Fruit fly (Drosophila melanogaster) whole organism, embryonic: ENCODE measurements around the gene Nelf-E.

ENCODE experiments used
- Adf1 ChIP-seq: fragments of 200-800 bp; sonication (Bioruptor generic); IDR thresholded peaks from 2 replicates; pipeline ENCODE4 v1.3.6; 2022; ENCODE audit warnings: missing biosample characterization, missing genetic modification characterization
- Blimp-1 ChIP-seq: fragments of 200-800 bp; sonication (Bioruptor generic); optimal IDR thresholded peaks from 3 replicates; lab custom pipeline; 2018; ENCODE audit warnings: missing biosample characterization, missing genetic modification characterization, mild to moderate bottlenecking, moderate library complexity, missing genetic modification reagents
- CG11456 ChIP-seq: fragments of 200-800 bp; sonication (Bioruptor generic); IDR thresholded peaks from 3 replicates; pipeline ENCODE4 v1.3.6; 2022; ENCODE audit warnings: missing biosample characterization, missing genetic modification characterization
- CG11696 ChIP-seq: fragments of 200-800 bp; sonication (Bioruptor generic); IDR thresholded peaks from 2 replicates; pipeline ENCODE4 v1.3.6; 2022; ENCODE audit warnings: missing biosample characterization, missing genetic modification characterization
- CG12104 ChIP-seq: fragments of 200-800 bp; sonication (Bioruptor generic); optimal IDR thresholded peaks from 3 replicates; lab custom pipeline; 2016; ENCODE audit warnings: missing biosample characterization, missing genetic modification characterization
- CG17359 ChIP-seq: fragments of 200-800 bp; sonication (Bioruptor generic); optimal IDR thresholded peaks from 3 replicates; lab custom pipeline; 2018; ENCODE audit warnings: missing biosample characterization, mild to moderate bottlenecking, missing genetic modification characterization, moderate library complexity
- CG17385 ChIP-seq: fragments of 200-800 bp; sonication (Bioruptor generic); optimal IDR thresholded peaks from 3 replicates; lab custom pipeline; 2018; ENCODE audit warnings: missing biosample characterization, mild to moderate bottlenecking, missing genetic modification characterization
- CG17802 ChIP-seq: fragments of 200-800 bp; sonication (Bioruptor generic); optimal IDR thresholded peaks from 2 replicates; lab custom pipeline; 2018; ENCODE audit warnings: missing biosample characterization, mild to moderate bottlenecking, missing genetic modification characterization, moderate library complexity
- CG34422 ChIP-seq: fragments of 200-800 bp; sonication (Bioruptor generic); IDR thresholded peaks from 3 replicates; pipeline ENCODE4 v1.3.6; 2022; ENCODE audit warnings: missing biosample characterization, missing genetic modification characterization
- CG3847 ChIP-seq: fragments of 200-800 bp; sonication (Bioruptor generic); IDR thresholded peaks from 2 replicates; pipeline ENCODE4 v1.3.6; 2022; ENCODE audit warnings: missing biosample characterization, missing genetic modification characterization
- CG4730 ChIP-seq: fragments of 200-800 bp; sonication (Bioruptor generic); IDR thresholded peaks from 2 replicates; pipeline ENCODE4 v1.3.6; 2022; ENCODE audit warnings: missing biosample characterization, missing genetic modification characterization
- CG6854 ChIP-seq: fragments of 200-800 bp; sonication (Bioruptor generic); optimal IDR thresholded peaks from 3 replicates; lab custom pipeline; 2017; ENCODE audit warnings: missing biosample characterization, mild to moderate bottlenecking, missing genetic modification characterization
- CG7987 ChIP-seq: fragments of 200-800 bp; sonication (Bioruptor generic); optimal IDR thresholded peaks from 2 replicates; lab custom pipeline; 2018; ENCODE audit warnings: missing biosample characterization, mild to moderate bottlenecking, missing genetic modification characterization, moderate library complexity
- CG8089 ChIP-seq: fragments of 200-800 bp; sonication (Bioruptor generic); optimal IDR thresholded peaks from 3 replicates; lab custom pipeline; 2016; ENCODE audit warnings: missing biosample characterization, missing genetic modification characterization
- Dip3 ChIP-seq: fragments of 200-800 bp; sonication (Bioruptor generic); optimal IDR thresholded peaks from 3 replicates; lab custom pipeline; 2016; ENCODE audit warnings: missing biosample characterization, missing genetic modification characterization
- Doc2 ChIP-seq: fragments of 200-800 bp; sonication (Bioruptor generic); IDR thresholded peaks from 2 replicates; pipeline ENCODE4 v1.3.6; 2022; ENCODE audit warnings: missing biosample characterization, missing genetic modification characterization
- Ets97D ChIP-seq: fragments of 200-800 bp; sonication (Bioruptor generic); optimal IDR thresholded peaks from 3 replicates; lab custom pipeline; 2016; ENCODE audit warnings: missing biosample characterization, missing genetic modification characterization
- Fer1 ChIP-seq: fragments of 200-800 bp; sonication (Bioruptor generic); optimal IDR thresholded peaks from 2 replicates; lab custom pipeline; 2017; ENCODE audit warnings: missing biosample characterization, mild to moderate bottlenecking, missing genetic modification characterization
- H2.0 ChIP-seq: fragments of 200-800 bp; sonication (Bioruptor generic); IDR thresholded peaks from 2 replicates; pipeline ENCODE4 v1.3.6; 2022; ENCODE audit warnings: missing biosample characterization, missing genetic modification characterization
- HHEX ChIP-seq: fragments of 200-800 bp; sonication (Bioruptor generic); optimal IDR thresholded peaks from 3 replicates; lab custom pipeline; 2017; ENCODE audit warnings: missing biosample characterization, mild to moderate bottlenecking, missing genetic modification characterization, missing genetic modification reagents
- Hand ChIP-seq: fragments of 200-800 bp; sonication (Bioruptor generic); optimal IDR thresholded peaks from 2 replicates; lab custom pipeline; 2017; ENCODE audit warnings: mild to moderate bottlenecking, missing biosample characterization, missing genetic modification reagents, missing genetic modification characterization
- Mes4 ChIP-seq: fragments of 200-800 bp; sonication (Bioruptor generic); optimal IDR thresholded peaks from 2 replicates; lab custom pipeline; 2016; ENCODE audit warnings: missing biosample characterization, missing genetic modification characterization
- Ravus ChIP-seq: fragments of 200-800 bp; sonication (Bioruptor generic); IDR thresholded peaks from 2 replicates; pipeline ENCODE4 v1.3.6; 2022; ENCODE audit warnings: missing biosample characterization, missing genetic modification characterization
- Sry-δ ChIP-seq: fragments of 200-800 bp; sonication (Bioruptor generic); optimal IDR thresholded peaks from 2 replicates; lab custom pipeline; 2016; ENCODE audit warnings: missing biosample characterization, missing genetic modification characterization
- Tbp ChIP-seq: fragments of >200 bp; optimal IDR thresholded peaks from 2 replicates; lab custom pipeline; 2018; ENCODE audit warnings: missing biosample characterization, missing genetic modification characterization
- bab2 ChIP-seq: fragments of 200-800 bp; sonication (Bioruptor generic); optimal IDR thresholded peaks from 2 replicates; lab custom pipeline; 2016; ENCODE audit warnings: missing biosample characterization, missing genetic modification characterization
- bbx ChIP-seq: fragments of 200-800 bp; sonication (Bioruptor generic); IDR thresholded peaks from 2 replicates; pipeline ENCODE4 v1.3.6; 2022; ENCODE audit warnings: missing biosample characterization, missing genetic modification characterization; ENCODE audit not compliant: partially characterized antibody
- bowl ChIP-seq: fragments of 200-800 bp; sonication (Bioruptor generic); IDR thresholded peaks from 2 replicates; pipeline ENCODE4 v1.3.6; 2022; ENCODE audit warnings: missing biosample characterization, missing genetic modification characterization
- bsh ChIP-seq, 2 experiments: fragments of 200-800 bp; sonication (Bioruptor generic); optimal IDR thresholded peaks; 2 replicates each; lab custom pipeline; 2017 to 2018; ENCODE audit warnings: mild to moderate bottlenecking in 2 of 2, missing biosample characterization in 2 of 2, missing genetic modification characterization in 2 of 2, moderate library complexity in 1 of 2
- ci ChIP-seq: fragments of 200-800 bp; sonication (Bioruptor generic); IDR thresholded peaks from 3 replicates; pipeline ENCODE4 v1.3.6; 2022; ENCODE audit warnings: missing biosample characterization, missing genetic modification characterization
- dan ChIP-seq: fragments of 200-800 bp; sonication (Bioruptor generic); IDR thresholded peaks from 2 replicates; pipeline ENCODE4 v1.3.6; 2022; ENCODE audit warnings: missing biosample characterization, missing genetic modification characterization
- dmrt11E ChIP-seq: fragments of 200-800 bp; sonication (Bioruptor generic); optimal IDR thresholded peaks from 3 replicates; lab custom pipeline; 2018; ENCODE audit warnings: missing biosample characterization, mild to moderate bottlenecking, missing genetic modification characterization, moderate library complexity
- dmrt99B ChIP-seq: fragments of 200-800 bp; sonication (Bioruptor generic); optimal IDR thresholded peaks from 2 replicates; lab custom pipeline; 2018; ENCODE audit warnings: missing biosample characterization, mild to moderate bottlenecking, missing genetic modification characterization, moderate library complexity
- dpn ChIP-seq, 2 experiments: fragments of 200-800 bp; sonication (Bioruptor generic); optimal IDR thresholded peaks; 3 replicates each; lab custom pipeline; 2016; ENCODE audit warnings: missing biosample characterization in 2 of 2, missing genetic modification characterization in 2 of 2
- lola ChIP-seq, 3 experiments: fragments of >200 bp in 2 of 3; fragments of 200-800 bp in 1 of 3; sonication (Bioruptor generic) in 1 of 3; optimal IDR thresholded peaks; 2 replicates each; lab custom pipeline; 2017 to 2019; ENCODE audit warnings: missing biosample characterization in 3 of 3, missing genetic modification characterization in 3 of 3, mild to moderate bottlenecking in 1 of 3, moderate library complexity in 1 of 3
- mam ChIP-seq: fragments of 200-800 bp; sonication (Bioruptor generic); optimal IDR thresholded peaks from 3 replicates; lab custom pipeline; 2016; ENCODE audit warnings: missing biosample characterization, missing genetic modification characterization
- mirr ChIP-seq: fragments of 200-800 bp; sonication (Bioruptor generic); optimal IDR thresholded peaks from 3 replicates; lab custom pipeline; 2018; ENCODE audit warnings: missing biosample characterization, mild to moderate bottlenecking, missing genetic modification characterization
- nerfin-2 ChIP-seq: fragments of 200-800 bp; sonication (Bioruptor generic); IDR thresholded peaks from 2 replicates; pipeline ENCODE4 v1.3.6; 2022; ENCODE audit warnings: missing biosample characterization, missing genetic modification characterization; ENCODE audit not compliant: partially characterized antibody
- nmo ChIP-seq: fragments of 200-800 bp; sonication (Bioruptor generic); optimal IDR thresholded peaks from 2 replicates; lab custom pipeline; 2018; ENCODE audit warnings: missing biosample characterization, mild to moderate bottlenecking, missing genetic modification characterization, moderate library complexity
- pfk ChIP-seq: fragments of 200-800 bp; sonication (Bioruptor generic); optimal IDR thresholded peaks from 2 replicates; lab custom pipeline; 2018; ENCODE audit warnings: missing biosample characterization, mild to moderate bottlenecking, missing genetic modification characterization, moderate library complexity
- pum ChIP-seq: fragments of 200-800 bp; sonication (Bioruptor generic); optimal IDR thresholded peaks from 2 replicates; lab custom pipeline; 2016; ENCODE audit warnings: missing biosample characterization, missing genetic modification characterization
- repo ChIP-seq: fragments of 200-800 bp; sonication (Bioruptor generic); optimal IDR thresholded peaks from 2 replicates; lab custom pipeline; 2016; ENCODE audit warnings: missing biosample characterization, missing genetic modification characterization
- sens-2 ChIP-seq: fragments of 200-800 bp; sonication (Bioruptor generic); IDR thresholded peaks from 2 replicates; pipeline ENCODE4 v1.3.6; 2022; ENCODE audit warnings: missing biosample characterization, missing genetic modification characterization
- so ChIP-seq: fragments of 200-800 bp; sonication (Bioruptor generic); IDR thresholded peaks from 3 replicates; pipeline ENCODE4 v1.3.6; 2022; ENCODE audit warnings: missing biosample characterization, missing genetic modification characterization
- sob ChIP-seq: fragments of 200-800 bp; sonication (Bioruptor generic); IDR thresholded peaks from 2 replicates; pipeline ENCODE4 v1.3.6; 2022; ENCODE audit warnings: missing biosample characterization, missing genetic modification characterization
- ssp ChIP-seq: fragments of 200-800 bp; sonication (Bioruptor generic); IDR thresholded peaks from 2 replicates; pipeline ENCODE4 v1.3.6; 2022; ENCODE audit warnings: missing biosample characterization, missing genetic modification characterization
- tna ChIP-seq: fragments of 200-800 bp; sonication (Bioruptor generic); IDR thresholded peaks from 2 replicates; pipeline ENCODE4 v1.3.6; 2022; ENCODE audit warnings: missing biosample characterization, missing genetic modification characterization; ENCODE audit not compliant: partially characterized antibody
- trh ChIP-seq: fragments of 200-800 bp; sonication (Bioruptor generic); optimal IDR thresholded peaks from 2 replicates; lab custom pipeline; 2016; ENCODE audit warnings: missing biosample characterization, missing genetic modification characterization
- ttk ChIP-seq: fragments of 200-800 bp; sonication (Bioruptor generic); IDR thresholded peaks from 2 replicates; pipeline ENCODE4 v2.1.2; 2022; ENCODE audit warnings: missing biosample characterization, missing genetic modification characterization

The Nelf-E gene

dm6 chr3L:8603880-8604692 is 3.4 kb upstream of the Nelf-E start, which contains the start of the genes CG5989 and CG6282 (continued):
- peak; percentile 67 for TF ChIP-seq Blimp-1 (GFP tag; lab: Kevin White, UChicago)
- no peak for TF ChIP-seq Doc2
- peak; percentile 2 for TF ChIP-seq Mes4 (GFP tag; lab: Kevin White, UChicago)
- no peak for TF ChIP-seq CG7987
- TF ChIP-seq Dip3 (GFP tag; lab: Kevin White, UChicago): peak; percentile 32
- no peak for TF ChIP-seq Ravus
- peak; percentile 31 for TF ChIP-seq dmrt11E (tag; lab: Kevin White, UChicago)
- TF ChIP-seq CG34422: peak; percentile 51; the same call in 1 of the 3 replicates
- no peak for TF ChIP-seq nerfin-2 (GFP tag; lab: Robert Waterston, UW)
- peak; percentile 63; the same call in 2 of the 3 replicates for TF ChIP-seq CG11456 (GFP tag; lab: Robert Waterston, UW)
- no peak for TF ChIP-seq bab2 (GFP tag; lab: Kevin White, UChicago)
- TF ChIP-seq tna (GFP tag; lab: Robert Waterston, UW): no peak
- no peak for TF ChIP-seq Fer1
- TF ChIP-seq HHEX (GFP tag; lab: Kevin White, UChicago): no peak
- no peak for TF ChIP-seq CG17359 (tag; lab: Kevin White, UChicago)
- peak in 1 of 2 experiments; percentile 56 for TF ChIP-seq bsh (GFP tag; optimal IDR thresholded peaks at IDR 0.05; lab: Kevin White, UChicago)
- TF ChIP-seq CG4730 (GFP tag; lab: Robert Waterston, UW): no peak
- TF ChIP-seq Hand (GFP tag; lab: Kevin White, UChicago): no peak
- peak; percentile 61 for TF ChIP-seq nmo
- TF ChIP-seq CG17802 (tag; lab: Kevin White, UChicago): no peak
- TF ChIP-seq mirr (GFP tag; lab: Kevin White, UChicago): peak; percentile 17
- TF ChIP-seq dmrt99B (tag; lab: Kevin White, UChicago): no peak
- no peak for TF ChIP-seq bbx (GFP tag; lab: Robert Waterston, UW)
- TF ChIP-seq ttk (GFP tag; lab: Robert Waterston, UW): peak; percentile 19; the same call in 1 of the 2 replicates
- peak; percentile 93 for TF ChIP-seq Sry-δ
- no peak for TF ChIP-seq CG12104 (GFP tag; lab: Kevin White, UChicago)
- peak; percentile 39 for TF ChIP-seq CG17385
- no peak for TF ChIP-seq CG6854 (GFP tag; lab: Kevin White, UChicago)
- peak; percentile 35; the same call in 2 of the 3 replicates for TF ChIP-seq ci (GFP tag; lab: Robert Waterston, UW)
- TF ChIP-seq ssp (GFP tag; lab: Robert Waterston, UW): no peak
- no peak for TF ChIP-seq CG8089 (GFP tag; lab: Kevin White, UChicago)
- no peak for TF ChIP-seq trh (GFP tag; lab: Kevin White, UChicago)
- peak; percentile 23; the same call in 1 of the 2 replicates for TF ChIP-seq sob (GFP tag; lab: Robert Waterston, UW)
- TF ChIP-seq sens-2 (GFP tag; lab: Robert Waterston, UW): no peak
- 0 out of 2 replicates have a peak, but pooled peaks have one; percentile 39 for TF ChIP-seq Adf1
- TF ChIP-seq bowl (GFP tag; lab: Robert Waterston, UW): no peak
- TF ChIP-seq lola (GFP tag; optimal IDR thresholded peaks at IDR 0.05; lab: Kevin White, UChicago): peak in 1 of 3 experiments; percentile 25
- no peak for TF ChIP-seq pum (GFP tag; lab: Kevin White, UChicago)
- 0 out of 2 replicates have a peak, but pooled peaks have one; percentile 26 for TF ChIP-seq CG3847 (GFP tag; lab: Robert Waterston, UW)
- no peak for TF ChIP-seq pfk (GFP tag; lab: Kevin White, UChicago)
- TF ChIP-seq CG11696 (GFP tag; lab: Robert Waterston, UW): no peak
- TF ChIP-seq so (GFP tag; lab: Robert Waterston, UW): no peak
- peak; percentile 57; the same call in 1 of the 2 replicates for TF ChIP-seq H2.0 (GFP tag; lab: Robert Waterston, UW)
- TF ChIP-seq Ets97D (GFP tag; lab: Kevin White, UChicago): peak; percentile 79
- TF ChIP-seq Tbp (GFP tag; lab: Kevin White, UChicago): no peak
- no peak for TF ChIP-seq dpn (GFP tag; optimal IDR thresholded peaks at IDR 0.05; lab: Kevin White, UChicago)
- no peak for TF ChIP-seq repo (GFP tag; lab: Kevin White, UChicago)
- no peak for TF ChIP-seq mam (GFP tag; lab: Kevin White, UChicago)
- TF ChIP-seq dan: no peak
